Worm (Caenorhabditis elegans): ENCODE measurements around the gene T24B8.4.

The T24B8.4 gene

ce11 chrII:9042059-9042458 is 28.6 kb downstream of the T24B8.4 start:
- TF ChIP-seq fkh-10 (GFP tag; optimal IDR thresholded peaks at IDR 0.05), result no peak
- no peak for TF ChIP-seq pros-1 (tag; optimal IDR thresholded peaks at IDR 0.05)

ce11 chrII:9041306-9041705 is 29.3 kb downstream of the T24B8.4 start, which contains the start of gene F37B12.3:
TSS of gene F37B12.3 (minus strand) at chrII:9041406.
- TF ChIP-seq hlh-6 (tag; optimal IDR thresholded peaks at IDR 0.05) (no peak), unc-55 (GFP tag; optimal IDR thresholded peaks at IDR 0.05) (no peak), sdc-2 (tag; optimal IDR thresholded peaks at IDR 0.05) (no peak), T23F11.4 (GFP tag; optimal IDR thresholded peaks at IDR 0.05) (no peak), ttx-3 (tag; optimal IDR thresholded peaks at IDR 0.05) (no peak), hlh-13 (GFP tag; optimal IDR thresholded peaks at IDR 0.05) (no peak), ets-4 (tag; optimal IDR thresholded peaks at IDR 0.05) (no peak), fkh-10 (GFP tag; optimal IDR thresholded peaks at IDR 0.05) (no peak), ceh-19 (GFP tag; optimal IDR thresholded peaks at IDR 0.05) (no peak), madf-2 (tag; optimal IDR thresholded peaks at IDR 0.05) (no peak), ceh-30 (tag; optimal IDR thresholded peaks at IDR 0.05) (no peak), tbx-7 (tag; optimal IDR thresholded peaks at IDR 0.05) (no peak), mec-3 (tag; optimal IDR thresholded peaks at IDR 0.05; ENCODE audit: borderline replicate concordance) (no peak), unc-3 (GFP tag; conservative IDR thresholded peaks at IDR 0.05) (no peak), unc-3 (tag; optimal IDR thresholded peaks at IDR 0.05) (no peak), gmeb-2 (tag; optimal IDR thresholded peaks at IDR 0.05) (no peak), fax-1 (tag; optimal IDR thresholded peaks at IDR 0.05) (no peak), K02D7.2 (tag; optimal IDR thresholded peaks at IDR 0.05) (no peak), fkh-6 (tag; optimal IDR thresholded peaks at IDR 0.05) (no peak), pha-4 (tag; optimal IDR thresholded peaks at IDR 0.05) (no peak)

ce11 chrII:9038736-9039135 is 31.9 kb downstream of the T24B8.4 start:
- TF ChIP-seq nhr-232 (tag; optimal IDR thresholded peaks at IDR 0.05) (no peak), pha-4 (tag; optimal IDR thresholded peaks at IDR 0.05) (no peak), ceh-22 (tag; optimal IDR thresholded peaks at IDR 0.05) (no peak), ceh-9 (tag; optimal IDR thresholded peaks at IDR 0.05) (no peak), ceh-6 (GFP tag; optimal IDR thresholded peaks at IDR 0.05) (no peak), ceh-14 (tag; optimal IDR thresholded peaks at IDR 0.05) (no peak), sox-4 (tag; optimal IDR thresholded peaks at IDR 0.05) (no peak), pag-3 (tag; optimal IDR thresholded peaks at IDR 0.05; ENCODE audit: borderline replicate concordance) (no peak), nfya-1 (tag; optimal IDR thresholded peaks at IDR 0.05) (no peak), ama-1 (optimal IDR thresholded peaks at IDR 0.05) (no peak), ahr-1 (tag; optimal IDR thresholded peaks at IDR 0.05) (no peak), pqm-1 (tag; optimal IDR thresholded peaks at IDR 0.05) (no peak), ceh-31 (tag; optimal IDR thresholded peaks at IDR 0.05) (no peak), dve-1 (tag; optimal IDR thresholded peaks at IDR 0.05) (no peak), madf-2 (tag; optimal IDR thresholded peaks at IDR 0.05) (no peak), dmd-4 (tag; optimal IDR thresholded peaks at IDR 0.05; ENCODE audit: borderline replicate concordance) (no peak), C38D4.7 (GFP tag; optimal IDR thresholded peaks at IDR 0.05) (no peak)

ce11 chrII:9038201-9038600 is 32.4 kb downstream of the T24B8.4 start, which contains the start of gene gcs-1:
TSS of gene gcs-1 (minus strand) at chrII:9038301.
- no peak for TF ChIP-seq pqm-1 (tag; optimal IDR thresholded peaks at IDR 0.05)
- TF ChIP-seq ceh-34 (tag; optimal IDR thresholded peaks at IDR 0.05), result no peak
- no peak for TF ChIP-seq pros-1 (tag; optimal IDR thresholded peaks at IDR 0.05)
- TF ChIP-seq unc-55 (GFP tag; optimal IDR thresholded peaks at IDR 0.05), result no peak
- no peak for TF ChIP-seq hlh-8 (tag; optimal IDR thresholded peaks at IDR 0.05)
- TF ChIP-seq ahr-1 (tag; optimal IDR thresholded peaks at IDR 0.05), result no peak
- no peak for TF ChIP-seq eyg-1 (tag; optimal IDR thresholded peaks at IDR 0.05)
- no peak for TF ChIP-seq K02D7.2 (tag; optimal IDR thresholded peaks at IDR 0.05)
- no peak for TF ChIP-seq sdc-2 (tag; optimal IDR thresholded peaks at IDR 0.05)
- no peak for TF ChIP-seq ceh-18 (tag; optimal IDR thresholded peaks at IDR 0.05)
- no peak for TF ChIP-seq ceh-2 (tag; optimal IDR thresholded peaks at IDR 0.05)
- no peak for TF ChIP-seq odd-2 (tag; optimal IDR thresholded peaks at IDR 0.05)

All from whole organism, late embryonic.